Worm (Caenorhabditis elegans) whole organism, late embryonic: ENCODE data around the gene fbxa-202.

Source experiments
- C08G9.2 ChIP-seq: sonication (generic microtip); optimal IDR thresholded peaks from 2 replicates; lab custom pipeline; 2016; ENCODE audit warnings: mild to moderate bottlenecking, missing genetic modification characterization, moderate library complexity, missing compliant biosample characterization
- C38D4.7 ChIP-seq: fragments of 200-800 bp; sonication (Bioruptor generic); optimal IDR thresholded peaks from 2 replicates; lab custom pipeline; 2018; ENCODE audit warnings: mild to moderate bottlenecking, missing genetic modification characterization, moderate library complexity, missing compliant biosample characterization
- F13H6.1 ChIP-seq: sonication (generic microtip); optimal IDR thresholded peaks from 2 replicates; lab custom pipeline; 2016; ENCODE audit warnings: missing genetic modification characterization, missing compliant biosample characterization
- K02D7.2 ChIP-seq: sonication (generic microtip); optimal IDR thresholded peaks from 2 replicates; lab custom pipeline; 2017; ENCODE audit warnings: mild to moderate bottlenecking, missing genetic modification characterization, missing compliant biosample characterization
- K09A11.1 ChIP-seq: sonication (generic microtip); optimal IDR thresholded peaks from 2 replicates; lab custom pipeline; 2017; ENCODE audit warnings: antibody characterized with exemption, mild to moderate bottlenecking, missing genetic modification characterization, missing compliant biosample characterization; ENCODE audit not compliant: insufficient read depth
- T23F11.4 ChIP-seq: fragments of 200-800 bp; sonication (Bioruptor generic); optimal IDR thresholded peaks from 2 replicates; lab custom pipeline; 2018; ENCODE audit warnings: mild to moderate bottlenecking, missing genetic modification characterization, missing compliant biosample characterization
- ahr-1 ChIP-seq: sonication (generic microtip); optimal IDR thresholded peaks from 2 replicates; lab custom pipeline; 2016; ENCODE audit warnings: missing genetic modification characterization, missing compliant biosample characterization
- ama-1 ChIP-seq: fragments of 150-350 bp; optimal IDR thresholded peaks from 2 replicates; lab custom pipeline; 2014
- ceh-18 ChIP-seq: sonication (generic microtip); optimal IDR thresholded peaks from 2 replicates; lab custom pipeline; 2016; ENCODE audit warnings: missing genetic modification characterization, missing compliant biosample characterization
- ceh-19 ChIP-seq: fragments of 200-800 bp; sonication (Bioruptor generic); optimal IDR thresholded peaks from 2 replicates; lab custom pipeline; 2018; ENCODE audit warnings: mild to moderate bottlenecking, missing genetic modification characterization, missing compliant biosample characterization
- ceh-22 ChIP-seq: sonication (generic microtip); optimal IDR thresholded peaks from 2 replicates; lab custom pipeline; 2017; ENCODE audit warnings: missing biosample characterization, missing genetic modification characterization
- ceh-24 ChIP-seq: sonication (generic microtip); optimal IDR thresholded peaks from 2 replicates; lab custom pipeline; 2016; ENCODE audit warnings: mild to moderate bottlenecking, missing genetic modification characterization, missing compliant biosample characterization
- ceh-31 ChIP-seq: sonication (generic microtip); optimal IDR thresholded peaks from 2 replicates; lab custom pipeline; 2016; ENCODE audit warnings: missing genetic modification characterization, missing compliant biosample characterization
- ceh-48 ChIP-seq: sonication (generic microtip); optimal IDR thresholded peaks from 2 replicates; lab custom pipeline; 2016; ENCODE audit warnings: missing genetic modification characterization, inconsistent platforms, missing compliant biosample characterization
- ceh-6 ChIP-seq: fragments of 200-800 bp; sonication (Bioruptor generic); optimal IDR thresholded peaks from 2 replicates; lab custom pipeline; 2018; ENCODE audit warnings: mild to moderate bottlenecking, missing genetic modification characterization, missing compliant biosample characterization
- che-1 ChIP-seq: sonication (generic microtip); optimal IDR thresholded peaks from 2 replicates; lab custom pipeline; 2016; ENCODE audit warnings: mild to moderate bottlenecking, missing genetic modification characterization, missing compliant biosample characterization
- fkh-10 ChIP-seq: fragments of 150-350 bp; optimal IDR thresholded peaks from 2 replicates; lab custom pipeline; 2014; ENCODE audit warnings: missing biosample characterization, missing genetic modification reagents, missing genetic modification characterization
- fkh-6 ChIP-seq: sonication (generic microtip); optimal IDR thresholded peaks from 2 replicates; lab custom pipeline; 2016; ENCODE audit warnings: missing genetic modification characterization, missing compliant biosample characterization
- hlh-13 ChIP-seq: fragments of 200-800 bp; sonication (Bioruptor generic); optimal IDR thresholded peaks from 2 replicates; lab custom pipeline; 2018; ENCODE audit warnings: mild to moderate bottlenecking, missing genetic modification characterization, missing compliant biosample characterization
- hlh-15 ChIP-seq: sonication (generic microtip); optimal IDR thresholded peaks from 2 replicates; lab custom pipeline; 2016; ENCODE audit warnings: missing genetic modification characterization, missing compliant biosample characterization
- hlh-30 ChIP-seq: sonication (generic microtip); optimal IDR thresholded peaks from 2 replicates; lab custom pipeline; 2017; ENCODE audit warnings: antibody characterized with exemption, missing genetic modification characterization, missing compliant biosample characterization; ENCODE audit not compliant: insufficient read depth
- hlh-8 ChIP-seq: sonication (generic microtip); optimal IDR thresholded peaks from 2 replicates; lab custom pipeline; 2016; ENCODE audit warnings: missing genotype, missing genetic modification characterization, missing compliant biosample characterization
- lim-6 ChIP-seq: sonication (generic microtip); optimal IDR thresholded peaks from 2 replicates; lab custom pipeline; 2016; ENCODE audit warnings: missing genetic modification characterization, missing compliant biosample characterization
- lin-11 ChIP-seq: fragments of 200-800 bp; sonication (Bioruptor generic); optimal IDR thresholded peaks from 2 replicates; lab custom pipeline; 2018; ENCODE audit warnings: mild to moderate bottlenecking, missing genetic modification characterization, missing compliant biosample characterization
- madf-2 ChIP-seq: sonication (generic microtip); optimal IDR thresholded peaks from 2 replicates; lab custom pipeline; 2017; ENCODE audit warnings: missing genetic modification characterization, missing compliant biosample characterization
- npax-4 ChIP-seq: sonication (generic microtip); optimal IDR thresholded peaks from 2 replicates; lab custom pipeline; 2016; ENCODE audit warnings: missing genetic modification characterization, missing compliant biosample characterization
- odd-2 ChIP-seq: sonication (generic microtip); optimal IDR thresholded peaks from 2 replicates; lab custom pipeline; 2017; ENCODE audit warnings: antibody characterized with exemption, mild to moderate bottlenecking, missing genetic modification characterization, missing compliant biosample characterization
- pag-3 ChIP-seq: sonication (generic microtip); optimal IDR thresholded peaks from 2 replicates; lab custom pipeline; 2016; ENCODE audit warnings: missing compliant biosample characterization, missing genetic modification characterization, borderline replicate concordance
- pax-1 ChIP-seq: fragments of 150-350 bp; optimal IDR thresholded peaks from 2 replicates; lab custom pipeline; 2014; ENCODE audit warnings: missing biosample characterization, missing genetic modification characterization
- pha-2 ChIP-seq: sonication (generic microtip); optimal IDR thresholded peaks from 2 replicates; lab custom pipeline; 2017; ENCODE audit warnings: mild to moderate bottlenecking, missing genetic modification characterization, missing compliant biosample characterization
- pha-4 ChIP-seq: fragments of 150-350 bp; optimal IDR thresholded peaks from 2 replicates; lab custom pipeline; 2018; ENCODE audit warnings: missing biosample characterization, missing genetic modification reagents, missing genetic modification characterization
- pros-1 ChIP-seq: fragments of 150-350 bp; optimal IDR thresholded peaks from 2 replicates; lab custom pipeline; 2014; ENCODE audit warnings: missing biosample characterization, missing genetic modification reagents, missing genetic modification characterization
- ref-2 ChIP-seq: sonication (generic microtip); optimal IDR thresholded peaks from 2 replicates; lab custom pipeline; 2016; ENCODE audit warnings: missing genetic modification characterization, missing compliant biosample characterization
- sdc-2 ChIP-seq: sonication (generic microtip); optimal IDR thresholded peaks from 2 replicates; lab custom pipeline; 2016; ENCODE audit warnings: missing genotype, missing genetic modification characterization, missing compliant biosample characterization
- tbx-7 ChIP-seq: sonication (generic microtip); optimal IDR thresholded peaks from 2 replicates; lab custom pipeline; 2016; ENCODE audit warnings: missing genotype, missing genetic modification characterization, missing compliant biosample characterization
- unc-55 ChIP-seq: sonication (generic microtip); optimal IDR thresholded peaks from 2 replicates; lab custom pipeline; 2017; ENCODE audit warnings: missing biosample characterization, missing genetic modification reagents, missing genetic modification characterization
- zip-5 ChIP-seq: sonication (generic microtip); optimal IDR thresholded peaks from 2 replicates; lab custom pipeline; 2016; ENCODE audit warnings: missing genetic modification characterization, missing compliant biosample characterization

Gene fbxa-202

DNA sequence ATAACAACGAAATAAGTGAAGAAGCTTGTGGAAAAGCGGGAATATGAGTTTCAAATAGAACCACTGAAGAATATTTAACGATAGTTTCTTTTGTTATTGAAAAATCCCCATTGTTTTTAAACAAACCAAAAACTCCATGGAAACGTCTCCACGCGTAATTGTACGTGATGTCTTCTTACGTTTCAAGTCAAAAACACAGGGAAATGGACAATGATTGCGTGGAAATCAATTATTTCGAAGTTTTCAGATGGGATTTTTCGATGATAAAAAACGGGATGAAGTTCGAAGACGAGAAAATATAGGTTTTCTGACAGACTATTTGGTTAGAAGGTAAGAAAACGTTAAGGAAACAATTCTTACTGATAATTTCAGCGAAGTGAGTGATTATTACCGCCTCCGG lies 45.9 kb upstream of the fbxa-202 start, which contains the start of the genes K12B6.4 and spe-49:
K12B6.4 (minus strand) TSS at position 101 of the 400 bp plus-strand sequence.
spe-49 (plus strand) TSS at position 185 of the 400 bp plus-strand sequence.
- TF ChIP-seq ceh-22 (tag; lab: Kevin White, UChicago) (no peak), ceh-24 (no peak), hlh-13 (GFP tag; lab: Kevin White, UChicago) (no peak), ref-2 (tag; lab: Kevin White, UChicago) (no peak), ceh-6 (GFP tag; lab: Kevin White, UChicago) (no peak), T23F11.4 (no peak), pax-1 (tag; lab: Kevin White, UChicago) (no peak), madf-2 (no peak), pha-2 (tag; lab: Kevin White, UChicago) (no peak), odd-2 (tag; lab: Kevin White, UChicago) (no peak), ceh-19 (GFP tag; lab: Kevin White, UChicago) (no peak), K02D7.2 (tag; lab: Kevin White, UChicago) (no peak), C08G9.2 (tag; lab: Kevin White, UChicago) (no peak), hlh-15 (tag; lab: Kevin White, UChicago) (no peak), hlh-8 (tag; lab: Kevin White, UChicago) (no peak), ceh-31 (no peak), pag-3 (no peak), npax-4 (tag; lab: Kevin White, UChicago) (no peak), K09A11.1 (tag; lab: Kevin White, UChicago) (no peak), lin-11 (no peak)
- TF ChIP-seq, all 69 proteins: peak for 0

DNA sequence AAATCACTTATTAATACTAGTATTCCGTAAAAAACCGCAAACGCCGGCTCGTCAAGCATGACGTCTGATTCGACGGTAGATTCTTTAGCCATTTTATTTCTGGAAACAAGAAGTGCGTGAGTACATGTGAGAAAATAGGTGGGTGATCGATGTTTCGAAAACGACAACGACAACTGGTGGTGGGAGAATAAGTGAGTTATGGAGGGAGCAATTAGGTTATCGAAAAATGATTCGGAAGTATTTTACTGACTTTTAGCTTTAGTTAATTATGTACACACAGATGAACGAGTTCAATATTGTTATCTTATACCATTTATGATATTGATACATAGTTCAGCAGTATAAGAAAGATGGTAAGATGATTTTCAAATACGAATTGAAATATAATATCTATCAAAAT lies 40.7 kb upstream of the fbxa-202 start, which contains the start of gene srn-1:
srn-1 (minus strand) TSS at position 101 of the 400 bp plus-strand sequence.
- TF ChIP-seq ceh-48 (tag; lab: Kevin White, UChicago) = no peak
- no peak for TF ChIP-seq F13H6.1 (tag; lab: Kevin White, UChicago)
- TF ChIP-seq ahr-1 (tag; lab: Kevin White, UChicago) = no peak
- no peak for TF ChIP-seq C38D4.7 (GFP tag; lab: Kevin White, UChicago)
- TF ChIP-seq fkh-10 (GFP tag; lab: Kevin White, UChicago) = no peak
- no peak for TF ChIP-seq lin-11
- TF ChIP-seq hlh-13 (GFP tag; lab: Kevin White, UChicago) = no peak
- TF ChIP-seq zip-5 (tag; lab: Kevin White, UChicago) = no peak
- no peak for TF ChIP-seq K02D7.2 (tag; lab: Kevin White, UChicago)
- TF ChIP-seq ceh-18 (tag; lab: Kevin White, UChicago) = no peak
- TF ChIP-seq pag-3 = no peak
- no peak for TF ChIP-seq hlh-30 (tag; lab: Kevin White, UChicago)
- no peak for TF ChIP-seq pha-4 (tag; lab: Kevin White, UChicago)
- TF ChIP-seq tbx-7 (tag; lab: Kevin White, UChicago) = no peak
- TF ChIP-seq, all 69 proteins: peak for 0

DNA sequence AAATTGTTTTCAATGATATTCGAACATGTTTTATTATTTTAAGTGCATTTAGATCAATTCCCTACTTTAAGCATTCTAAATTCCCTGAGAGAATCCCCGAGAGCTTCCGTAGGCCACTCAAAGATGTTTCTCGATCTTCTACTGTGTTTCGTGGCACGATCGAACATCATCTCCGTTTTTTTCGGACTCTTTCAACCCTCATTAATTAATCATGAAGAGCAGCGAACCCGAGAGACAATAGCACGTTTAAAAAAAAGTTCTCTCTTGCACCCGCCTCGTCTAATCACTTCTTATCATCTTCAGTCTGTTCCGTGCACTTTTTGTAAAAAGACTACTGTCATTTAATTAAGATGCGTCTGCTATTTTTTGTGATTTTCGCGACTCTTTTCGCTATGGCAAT lies 38.5 kb upstream of the fbxa-202 start, which contains the start of gene K12B6.11:
K12B6.11 (plus strand) TSS at position 301 of the 400 bp plus-strand sequence.
- TF ChIP-seq ama-1 (lab: Kevin White, UChicago) (no peak), fkh-6 (no peak), pag-3 (no peak), C38D4.7 (GFP tag; lab: Kevin White, UChicago) (no peak), npax-4 (tag; lab: Kevin White, UChicago) (no peak), ceh-24 (no peak), lim-6 (tag; lab: Kevin White, UChicago) (no peak), fkh-10 (GFP tag; lab: Kevin White, UChicago) (no peak), unc-55 (GFP tag; lab: Kevin White, UChicago) (no peak), zip-5 (tag; lab: Kevin White, UChicago) (no peak), pha-2 (tag; lab: Kevin White, UChicago) (no peak), pros-1 (no peak), sdc-2 (tag; lab: Kevin White, UChicago) (no peak), che-1 (tag; lab: Kevin White, UChicago) (no peak), ceh-31 (no peak)
